Worm (Caenorhabditis elegans) whole organism, L3 larva: ENCODE data around the gene rips-1.

Experiments
- ceh-82 ChIP-seq: fragments of 150-350 bp; optimal IDR thresholded peaks from 2 replicates; lab custom pipeline; 2014; ENCODE audit warnings: missing biosample characterization, missing genetic modification characterization
- nfya-1 ChIP-seq: sonication (generic microtip); optimal IDR thresholded peaks from 2 replicates; lab custom pipeline; 2017; ENCODE audit warnings: missing genetic modification characterization, mild to moderate bottlenecking, missing compliant biosample characterization, antibody characterized with exemption, moderate library complexity; ENCODE audit not compliant: insufficient read depth
- nhr-237 ChIP-seq: fragments of 150-350 bp; optimal IDR thresholded peaks from 2 replicates; lab custom pipeline; 2014; ENCODE audit warnings: missing biosample characterization, missing genetic modification characterization

DNA sequence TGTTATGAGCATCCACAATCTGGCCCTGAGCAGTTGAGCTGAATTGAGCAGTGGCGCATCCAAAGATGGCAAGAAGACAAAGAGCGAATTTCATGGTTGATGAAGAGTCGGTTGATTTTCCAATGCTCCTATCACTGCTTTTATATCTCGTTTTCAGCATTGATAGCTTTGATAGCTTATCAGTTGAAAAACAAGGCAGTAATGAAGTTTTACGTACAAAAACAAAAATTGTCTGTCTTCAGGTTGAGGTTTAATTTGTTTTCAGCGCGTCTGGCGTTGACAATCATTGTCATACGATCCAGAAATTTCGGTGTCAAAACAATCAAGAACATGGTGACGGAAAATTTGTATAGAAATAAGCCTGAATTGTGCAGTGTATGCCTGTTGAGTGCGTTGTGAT is 39.7 kb downstream of the rips-1 start, which contains the start of gene scl-13:
- TF ChIP-seq ceh-82 (tag; lab: Kevin White, UChicago) (no peak), nhr-237 (tag; lab: Kevin White, UChicago) (no peak), nfya-1 (tag; lab: Kevin White, UChicago) (no peak)
